Worm (Caenorhabditis elegans) whole organism, L1 larva: ENCODE data around the gene F31E8.4.

ENCODE experiments used
- C34B4.2 ChIP-seq: sonication (generic microtip); optimal IDR thresholded peaks from 2 replicates; lab custom pipeline; 2017; ENCODE audit warnings: mild to moderate bottlenecking, missing genetic modification characterization, missing compliant biosample characterization
- F16B12.6 ChIP-seq: fragments of 150-350 bp; optimal IDR thresholded peaks from 2 replicates; lab custom pipeline; 2014; ENCODE audit warnings: missing biosample characterization, missing genetic modification characterization
- Y116A8C.19 ChIP-seq: sonication (generic microtip); optimal IDR thresholded peaks from 2 replicates; lab custom pipeline; 2016; ENCODE audit warnings: missing compliant biosample characterization, missing genetic modification characterization, borderline replicate concordance
- aha-1 ChIP-seq: fragments of 150-350 bp; optimal IDR thresholded peaks from 2 replicates; lab custom pipeline; 2014; ENCODE audit warnings: missing biosample characterization, missing genetic modification characterization
- aly-2 ChIP-seq: fragments of 150-350 bp; optimal IDR thresholded peaks from 2 replicates; lab custom pipeline; 2014; ENCODE audit warnings: missing biosample characterization, missing genetic modification characterization
- blmp-1 ChIP-seq: fragments of 150-350 bp; optimal IDR thresholded peaks from 2 replicates; lab custom pipeline; 2014; ENCODE audit warnings: missing biosample characterization, missing genetic modification characterization
- ceh-63 ChIP-seq: fragments of 200-800 bp; sonication (Bioruptor generic); optimal IDR thresholded peaks from 2 replicates; lab custom pipeline; 2018; ENCODE audit warnings: mild to moderate bottlenecking, missing genetic modification characterization, missing compliant biosample characterization
- ceh-82 ChIP-seq, 3 experiments: fragments of 150-350 bp in 1 of 3; sonication (generic microtip) in 2 of 3; optimal IDR thresholded peaks; 2 replicates each; lab custom pipeline; 2014 to 2017; ENCODE audit warnings: missing biosample characterization in 3 of 3, missing genetic modification characterization in 3 of 3
- ceh-88 ChIP-seq: fragments of 200-800 bp; sonication (Bioruptor generic); IDR thresholded peaks from 2 replicates; pipeline ENCODE4 v1.3.6; 2022; ENCODE audit warnings: missing genetic modification characterization, missing compliant biosample characterization
- ceh-90 ChIP-seq: sonication (generic microtip); optimal IDR thresholded peaks from 2 replicates; lab custom pipeline; 2016; ENCODE audit warnings: missing genetic modification characterization, missing compliant biosample characterization
- ces-1 ChIP-seq: fragments of 150-350 bp; optimal IDR thresholded peaks from 2 replicates; lab custom pipeline; 2014; ENCODE audit warnings: missing biosample characterization, missing genetic modification reagents, missing genetic modification characterization
- dsc-1 ChIP-seq: sonication (generic microtip); optimal IDR thresholded peaks from 2 replicates; lab custom pipeline; 2016; ENCODE audit warnings: mild to moderate bottlenecking, missing genetic modification characterization, missing compliant biosample characterization
- efl-1 ChIP-seq, 4 experiments: fragments of 150-350 bp; optimal IDR thresholded peaks in 3 of 4; peaks in 1 of 4; 1 replicate in 1 of 4; 2 replicates in 3 of 4; lab custom pipeline; 2014; ENCODE audit warnings: missing biosample characterization in 2 of 4, missing genetic modification characterization in 2 of 4, missing genetic modification reagents in 2 of 4
- ets-5 ChIP-seq: fragments of 200-800 bp; sonication (Bioruptor generic); IDR thresholded peaks from 2 replicates; pipeline ENCODE4 v1.3.6; 2022; ENCODE audit warnings: missing genetic modification characterization, missing compliant biosample characterization
- fos-1 ChIP-seq: fragments of 150-350 bp; optimal IDR thresholded peaks from 2 replicates; lab custom pipeline; 2014; ENCODE audit warnings: missing biosample characterization, missing genetic modification characterization
- grh-1 ChIP-seq: fragments of 200-800 bp; sonication (Bioruptor generic); IDR thresholded peaks from 2 replicates; pipeline ENCODE4 v1.3.6; 2022; ENCODE audit warnings: missing genetic modification reagents, missing genetic modification characterization, missing compliant biosample characterization
- hlh-4 ChIP-seq: sonication (generic microtip); optimal IDR thresholded peaks from 2 replicates; lab custom pipeline; 2016; ENCODE audit warnings: mild to moderate bottlenecking, missing genetic modification characterization, missing compliant biosample characterization
- hpl-2 ChIP-seq: fragments of 150-350 bp; optimal IDR thresholded peaks from 2 replicates; lab custom pipeline; 2014; ENCODE audit warnings: missing biosample characterization, missing genetic modification reagents, missing genetic modification characterization
- isw-1 ChIP-seq: fragments of 200-800 bp; sonication (Bioruptor generic); IDR thresholded peaks from 2 replicates; pipeline ENCODE4 v1.3.6; 2022; ENCODE audit warnings: missing genetic modification characterization, missing compliant biosample characterization
- lin-14 ChIP-seq: fragments of 200-800 bp; sonication (Bioruptor generic); optimal IDR thresholded peaks from 2 replicates; lab custom pipeline; 2018; ENCODE audit warnings: mild to moderate bottlenecking, missing genetic modification characterization, moderate library complexity, missing compliant biosample characterization
- lin-15B ChIP-seq: fragments of 150-350 bp; sonication (generic microtip); optimal IDR thresholded peaks from 3 replicates; lab custom pipeline; 2014; ENCODE audit warnings: missing biosample characterization, missing genetic modification characterization
- lir-3 ChIP-seq: sonication (generic microtip); optimal IDR thresholded peaks from 2 replicates; lab custom pipeline; 2016; ENCODE audit warnings: mild to moderate bottlenecking, missing genetic modification characterization, moderate library complexity, missing compliant biosample characterization; ENCODE audit not compliant: poor library complexity
- mep-1 ChIP-seq: fragments of 150-350 bp; optimal IDR thresholded peaks from 2 replicates; lab custom pipeline; 2014; ENCODE audit warnings: missing biosample characterization, missing genetic modification characterization
- nhr-20 ChIP-seq: sonication (generic microtip); optimal IDR thresholded peaks from 2 replicates; lab custom pipeline; 2016; ENCODE audit warnings: mild to moderate bottlenecking, missing genetic modification characterization, missing compliant biosample characterization
- nhr-28 ChIP-seq: fragments of 150-350 bp; optimal IDR thresholded peaks from 2 replicates; lab custom pipeline; 2014; ENCODE audit warnings: missing biosample characterization, missing genetic modification characterization
- nhr-47 ChIP-seq: sonication (generic microtip); optimal IDR thresholded peaks from 2 replicates; lab custom pipeline; 2016; ENCODE audit warnings: mild to moderate bottlenecking, missing genetic modification characterization, moderate library complexity, missing compliant biosample characterization
- nhr-76 ChIP-seq: sonication (generic microtip); optimal IDR thresholded peaks from 2 replicates; lab custom pipeline; 2017; ENCODE audit warnings: missing biosample characterization, missing genetic modification characterization
- nhr-84 ChIP-seq: sonication (generic microtip); optimal IDR thresholded peaks from 2 replicates; lab custom pipeline; 2017; ENCODE audit warnings: missing biosample characterization, missing genetic modification characterization
- nhr-90 ChIP-seq: sonication (generic microtip); optimal IDR thresholded peaks from 2 replicates; lab custom pipeline; 2016; ENCODE audit warnings: mild to moderate bottlenecking, missing genetic modification characterization, missing compliant biosample characterization; ENCODE audit not compliant: poor library complexity
- pag-3 ChIP-seq: sonication (generic microtip); optimal IDR thresholded peaks from 2 replicates; lab custom pipeline; 2017; ENCODE audit warnings: missing genetic modification characterization, mild to moderate bottlenecking, missing compliant biosample characterization, antibody characterized with exemption, borderline replicate concordance; ENCODE audit not compliant: insufficient read depth
- rnt-1 ChIP-seq: sonication (generic microtip); optimal IDR thresholded peaks from 2 replicates; lab custom pipeline; 2016; ENCODE audit warnings: mild to moderate bottlenecking, missing genetic modification characterization, moderate library complexity, missing compliant biosample characterization
- skn-1 ChIP-seq: fragments of 150-350 bp; optimal IDR thresholded peaks from 2 replicates; lab custom pipeline; 2014; ENCODE audit warnings: missing biosample characterization, missing genetic modification characterization
- snpc-4 ChIP-seq: fragments of 150-350 bp; optimal IDR thresholded peaks from 2 replicates; lab custom pipeline; 2014; ENCODE audit warnings: missing biosample characterization, missing genetic modification characterization
- sptf-1 ChIP-seq: fragments of 150-350 bp; optimal IDR thresholded peaks from 2 replicates; lab custom pipeline; 2014; ENCODE audit warnings: missing biosample characterization, missing genetic modification characterization
- tbx-2 ChIP-seq: sonication (generic microtip); optimal IDR thresholded peaks from 2 replicates; lab custom pipeline; 2016; ENCODE audit warnings: missing genetic modification characterization, missing compliant biosample characterization
- unc-130 ChIP-seq: fragments of 150-350 bp; optimal IDR thresholded peaks from 2 replicates; lab custom pipeline; 2017; ENCODE audit warnings: missing biosample characterization, missing genetic modification characterization, inconsistent platforms
- unc-30 ChIP-seq: sonication (generic microtip); optimal IDR thresholded peaks from 2 replicates; lab custom pipeline; 2017; ENCODE audit warnings: missing biosample characterization, missing genetic modification characterization
- unc-62 ChIP-seq: fragments of 150-350 bp; optimal IDR thresholded peaks from 2 replicates; lab custom pipeline; 2014; ENCODE audit warnings: missing biosample characterization, missing genetic modification reagents, missing genetic modification characterization
- unc-98 ChIP-seq: fragments of 200-800 bp; sonication (Bioruptor generic); IDR thresholded peaks from 2 replicates; pipeline ENCODE4 v1.3.6; 2022; ENCODE audit warnings: missing genetic modification characterization, missing compliant biosample characterization
- vab-15 ChIP-seq: sonication (generic microtip); optimal IDR thresholded peaks from 2 replicates; lab custom pipeline; 2017; ENCODE audit warnings: missing genotype, mild to moderate bottlenecking, missing genetic modification characterization, missing compliant biosample characterization
- xbp-1 ChIP-seq: sonication (generic microtip); optimal IDR thresholded peaks from 2 replicates; lab custom pipeline; 2016; ENCODE audit warnings: missing genetic modification characterization, missing compliant biosample characterization
- zip-4 ChIP-seq: fragments of 200-800 bp; sonication (Bioruptor generic); optimal IDR thresholded peaks from 2 replicates; lab custom pipeline; 2018; ENCODE audit warnings: mild to moderate bottlenecking, missing genetic modification characterization, moderate library complexity, missing compliant biosample characterization
- ztf-11 ChIP-seq, 2 experiments: sonication (generic microtip); optimal IDR thresholded peaks; 2 replicates each; lab custom pipeline; 2016 to 2017; ENCODE audit warnings: missing genetic modification characterization in 2 of 2, missing biosample characterization in 1 of 2, missing compliant biosample characterization in 1 of 2
- ztf-4 ChIP-seq: fragments of 150-350 bp; optimal IDR thresholded peaks from 2 replicates; lab custom pipeline; 2014; ENCODE audit warnings: missing biosample characterization, missing genetic modification characterization

F31E8.4 gene

DNA sequence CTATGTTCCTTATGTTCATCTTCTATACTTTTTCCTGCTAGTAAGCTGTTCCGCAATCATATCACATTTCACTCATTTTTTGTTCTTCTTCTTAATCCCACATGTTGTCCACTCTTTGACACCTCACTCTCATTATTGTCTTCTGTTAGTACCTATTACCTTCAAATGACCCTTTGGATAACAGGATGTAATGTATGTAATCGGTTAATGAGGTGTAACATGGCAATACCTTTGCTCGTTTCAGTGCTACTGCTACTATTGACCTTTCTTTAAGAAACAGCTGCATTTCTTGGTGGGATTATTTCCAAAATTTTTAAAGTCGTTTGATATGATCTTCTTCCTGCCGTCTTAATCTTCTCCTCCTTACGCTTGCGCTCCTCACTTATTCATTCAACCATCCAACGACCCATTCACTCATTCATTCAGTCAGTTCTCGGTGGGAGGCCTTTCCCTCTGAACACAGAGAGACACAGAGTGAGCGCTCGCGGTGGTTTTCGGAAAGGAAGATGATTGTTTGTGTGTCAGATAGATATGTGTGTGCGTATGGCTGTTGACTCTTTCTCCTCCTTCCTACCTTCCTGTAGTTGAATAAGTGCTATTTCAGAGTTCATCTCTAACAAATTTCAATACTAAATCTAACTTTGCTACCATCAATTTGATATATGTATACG is 31.7 kb upstream of the F31E8.4 start:
- no peak for TF ChIP-seq unc-62
- no peak for TF ChIP-seq sptf-1 (tag; lab: Kevin White, UChicago)
- no peak for TF ChIP-seq C34B4.2
- TF ChIP-seq unc-98 (GFP tag; lab: Robert Waterston, UW) = no peak
- TF ChIP-seq lin-14 (GFP tag; lab: Kevin White, UChicago) = peak; percentile 61
- TF ChIP-seq nhr-76 (tag; lab: Kevin White, UChicago) = no peak
- TF ChIP-seq ztf-4 (tag; lab: Kevin White, UChicago) = no peak
- no peak for TF ChIP-seq nhr-47
- TF ChIP-seq tbx-2 = no peak
- TF ChIP-seq aly-2 (tag; lab: Kevin White, UChicago) = no peak
- TF ChIP-seq aha-1 = no peak
- no peak for TF ChIP-seq fos-1 (tag; lab: Kevin White, UChicago)
- no peak for TF ChIP-seq vab-15 (tag; lab: Kevin White, UChicago)
- TF ChIP-seq efl-1 (optimal IDR thresholded peaks at IDR 0.05; lab: Kevin White, UChicago) = no peak
- peak in 1 of 2 experiments; percentile 66 for TF ChIP-seq efl-1 (GFP tag; optimal IDR thresholded peaks at IDR 0.05 in 1 of 2; lab: Kevin White, UChicago)
- no peak for TF ChIP-seq hlh-4 (tag; lab: Kevin White, UChicago)
- no peak for TF ChIP-seq lin-15B (tag; lab: Kevin White, UChicago)
- TF ChIP-seq Y116A8C.19 (tag; lab: Kevin White, UChicago) = no peak
- TF ChIP-seq snpc-4 (tag; lab: Kevin White, UChicago) = no peak
- no peak for TF ChIP-seq ceh-90 (tag; lab: Kevin White, UChicago)
- TF ChIP-seq F16B12.6 (tag; lab: Kevin White, UChicago) = no peak
- TF ChIP-seq ceh-82 (tag; optimal IDR thresholded peaks at IDR 0.05; lab: Kevin White, UChicago) = peak in 1 of 3 experiments; percentile 6
- TF ChIP-seq hpl-2 (GFP tag; lab: Kevin White, UChicago) = no peak
- no peak for TF ChIP-seq unc-130 (tag; lab: Kevin White, UChicago)
- TF ChIP-seq zip-4 (GFP tag; lab: Kevin White, UChicago) = no peak
- TF ChIP-seq xbp-1 (tag; lab: Kevin White, UChicago) = no peak
- TF ChIP-seq grh-1 (GFP tag; lab: Robert Waterston, UW) = no peak
- TF ChIP-seq ztf-11 (tag; optimal IDR thresholded peaks at IDR 0.05; lab: Kevin White, UChicago) = no peak
- TF ChIP-seq mep-1 (tag; lab: Kevin White, UChicago) = no peak
- TF ChIP-seq ces-1 (GFP tag; lab: Kevin White, UChicago) = no peak
- no peak for TF ChIP-seq pag-3 (tag; lab: Kevin White, UChicago)
- TF ChIP-seq ceh-63 = no peak
- TF ChIP-seq nhr-90 = no peak
- TF ChIP-seq nhr-84 = no peak
- TF ChIP-seq lir-3 = no peak
- peak; percentile 32 for TF ChIP-seq blmp-1 (tag; lab: Kevin White, UChicago)
- TF ChIP-seq rnt-1 (tag; lab: Kevin White, UChicago) = peak; percentile 6
- TF ChIP-seq nhr-20 (tag; lab: Kevin White, UChicago) = no peak
- TF ChIP-seq ceh-88 = no peak
- no peak for TF ChIP-seq isw-1
- TF ChIP-seq nhr-28 (tag; lab: Kevin White, UChicago) = no peak
- TF ChIP-seq skn-1 (tag; lab: Kevin White, UChicago) = no peak
- TF ChIP-seq unc-30 (tag; lab: Kevin White, UChicago) = no peak
- peak; percentile 21 for TF ChIP-seq dsc-1
- no peak for TF ChIP-seq ets-5 (GFP tag; lab: Robert Waterston, UW)
